Worm (Caenorhabditis elegans) whole organism, late embryonic: ENCODE measurements around the gene dmsr-4.
A peak's percentile ranks its signal among the peaks of the same experiment; 100 is the strongest.

Experiments
- C08G9.2 ChIP-seq: sonication (generic microtip); optimal IDR thresholded peaks from 2 replicates; lab custom pipeline; 2016; ENCODE audit warnings: mild to moderate bottlenecking, missing genetic modification characterization, moderate library complexity, missing compliant biosample characterization
- C38D4.7 ChIP-seq: fragments of 200-800 bp; sonication (Bioruptor generic); optimal IDR thresholded peaks from 2 replicates; lab custom pipeline; 2018; ENCODE audit warnings: mild to moderate bottlenecking, missing genetic modification characterization, moderate library complexity, missing compliant biosample characterization
- F13H6.1 ChIP-seq: sonication (generic microtip); optimal IDR thresholded peaks from 2 replicates; lab custom pipeline; 2016; ENCODE audit warnings: missing genetic modification characterization, missing compliant biosample characterization
- ama-1 ChIP-seq: fragments of 150-350 bp; optimal IDR thresholded peaks from 2 replicates; lab custom pipeline; 2014
- ceh-14 ChIP-seq: sonication (generic microtip); optimal IDR thresholded peaks from 2 replicates; lab custom pipeline; 2016; ENCODE audit warnings: missing genotype, missing genetic modification characterization, missing compliant biosample characterization
- ceh-19 ChIP-seq: fragments of 200-800 bp; sonication (Bioruptor generic); optimal IDR thresholded peaks from 2 replicates; lab custom pipeline; 2018; ENCODE audit warnings: mild to moderate bottlenecking, missing genetic modification characterization, missing compliant biosample characterization
- ceh-2 ChIP-seq: sonication (generic microtip); optimal IDR thresholded peaks from 2 replicates; lab custom pipeline; 2016; ENCODE audit warnings: missing genotype, missing genetic modification characterization, missing compliant biosample characterization
- ceh-22 ChIP-seq: sonication (generic microtip); optimal IDR thresholded peaks from 2 replicates; lab custom pipeline; 2017; ENCODE audit warnings: missing biosample characterization, missing genetic modification characterization
- ceh-30 ChIP-seq: fragments of 150-350 bp; optimal IDR thresholded peaks from 2 replicates; lab custom pipeline; 2014; ENCODE audit warnings: missing biosample characterization, missing genetic modification characterization
- ceh-31 ChIP-seq: sonication (generic microtip); optimal IDR thresholded peaks from 2 replicates; lab custom pipeline; 2016; ENCODE audit warnings: missing genetic modification characterization, missing compliant biosample characterization
- ceh-34 ChIP-seq: sonication (generic microtip); optimal IDR thresholded peaks from 2 replicates; lab custom pipeline; 2016; ENCODE audit warnings: mild to moderate bottlenecking, missing genetic modification characterization, missing compliant biosample characterization
- ceh-45 ChIP-seq: fragments of 200-800 bp; sonication (Bioruptor generic); IDR thresholded peaks from 2 replicates; pipeline ENCODE4 v1.3.6; 2022; ENCODE audit warnings: missing genetic modification reagents, missing genetic modification characterization, missing compliant biosample characterization
- ceh-9 ChIP-seq: sonication (generic microtip); optimal IDR thresholded peaks from 2 replicates; lab custom pipeline; 2016; ENCODE audit warnings: mild to moderate bottlenecking, missing genetic modification characterization, inconsistent platforms, missing compliant biosample characterization
- dmd-4 ChIP-seq: sonication (generic microtip); optimal IDR thresholded peaks from 2 replicates; lab custom pipeline; 2016; ENCODE audit warnings: borderline replicate concordance, missing genetic modification characterization, missing compliant biosample characterization
- dve-1 ChIP-seq: sonication (generic microtip); optimal IDR thresholded peaks from 2 replicates; lab custom pipeline; 2017; ENCODE audit warnings: antibody characterized with exemption, mild to moderate bottlenecking, missing genetic modification characterization, missing compliant biosample characterization
- gmeb-2 ChIP-seq: sonication (generic microtip); optimal IDR thresholded peaks from 2 replicates; lab custom pipeline; 2016; ENCODE audit warnings: missing genetic modification characterization, inconsistent platforms, missing compliant biosample characterization
- lin-11 ChIP-seq: fragments of 200-800 bp; sonication (Bioruptor generic); optimal IDR thresholded peaks from 2 replicates; lab custom pipeline; 2018; ENCODE audit warnings: mild to moderate bottlenecking, missing genetic modification characterization, missing compliant biosample characterization
- madf-2 ChIP-seq: sonication (generic microtip); optimal IDR thresholded peaks from 2 replicates; lab custom pipeline; 2017; ENCODE audit warnings: missing genetic modification characterization, missing compliant biosample characterization
- mec-3 ChIP-seq: sonication (generic microtip); optimal IDR thresholded peaks from 2 replicates; lab custom pipeline; 2016; ENCODE audit warnings: borderline replicate concordance, missing genetic modification characterization, missing compliant biosample characterization
- nfya-1 ChIP-seq: sonication (generic microtip); optimal IDR thresholded peaks from 2 replicates; lab custom pipeline; 2017; ENCODE audit warnings: missing genetic modification characterization, mild to moderate bottlenecking, missing compliant biosample characterization, antibody characterized with exemption, moderate library complexity
- nhr-11 ChIP-seq: fragments of 150-350 bp; optimal IDR thresholded peaks from 2 replicates; lab custom pipeline; 2014; ENCODE audit warnings: missing biosample characterization, missing genetic modification characterization
- npax-4 ChIP-seq: sonication (generic microtip); optimal IDR thresholded peaks from 2 replicates; lab custom pipeline; 2016; ENCODE audit warnings: missing genetic modification characterization, missing compliant biosample characterization
- pax-1 ChIP-seq: fragments of 150-350 bp; optimal IDR thresholded peaks from 2 replicates; lab custom pipeline; 2014; ENCODE audit warnings: missing biosample characterization, missing genetic modification characterization
- ref-2 ChIP-seq: sonication (generic microtip); optimal IDR thresholded peaks from 2 replicates; lab custom pipeline; 2016; ENCODE audit warnings: missing genetic modification characterization, missing compliant biosample characterization
- rnt-1 ChIP-seq: sonication (generic microtip); optimal IDR thresholded peaks from 2 replicates; lab custom pipeline; 2016; ENCODE audit warnings: missing genetic modification characterization, missing compliant biosample characterization
- sox-2 ChIP-seq: fragments of 200-800 bp; sonication (Bioruptor generic); IDR thresholded peaks from 2 replicates; pipeline ENCODE4 v1.3.6; 2022; ENCODE audit warnings: missing genetic modification reagents, missing genetic modification characterization, missing compliant biosample characterization
- sox-4 ChIP-seq: sonication (generic microtip); optimal IDR thresholded peaks from 2 replicates; lab custom pipeline; 2017; ENCODE audit warnings: mild to moderate bottlenecking, missing genetic modification characterization, inconsistent platforms, missing compliant biosample characterization
- unc-3 ChIP-seq, 2 experiments: fragments of 200-800 bp in 1 of 2; sonication (Bioruptor generic) in 1 of 2; sonication (generic microtip) in 1 of 2; conservative IDR thresholded peaks in 1 of 2; optimal IDR thresholded peaks in 1 of 2; 2 replicates each; pipeline versions ENCODE4 v1.3.6 to Lab custom; 2016 to 2022; ENCODE audit warnings: missing compliant biosample characterization in 2 of 2, missing genetic modification characterization in 2 of 2, missing genetic modification reagents in 1 of 2
- unc-42 ChIP-seq: sonication (generic microtip); optimal IDR thresholded peaks from 2 replicates; lab custom pipeline; 2016; ENCODE audit warnings: missing genotype, missing genetic modification characterization, missing compliant biosample characterization
- unc-55 ChIP-seq: sonication (generic microtip); optimal IDR thresholded peaks from 2 replicates; lab custom pipeline; 2017; ENCODE audit warnings: missing biosample characterization, missing genetic modification reagents, missing genetic modification characterization
- zip-5 ChIP-seq: sonication (generic microtip); optimal IDR thresholded peaks from 2 replicates; lab custom pipeline; 2016; ENCODE audit warnings: missing genetic modification characterization, missing compliant biosample characterization
- ztf-16 ChIP-seq: sonication (generic microtip); optimal IDR thresholded peaks from 2 replicates; lab custom pipeline; 2017; ENCODE audit warnings: missing genetic modification characterization, missing compliant biosample characterization

dmsr-4 gene

ce11 chrII:356969-357368 lies at the start of gene dmsr-4:
TSS of gene dmsr-4 (minus strand) at chrII:357069.
- no peak for TF ChIP-seq ceh-14 (tag; lab: Kevin White, UChicago)
- TF ChIP-seq, all 69 proteins: peak for 0

DNA sequence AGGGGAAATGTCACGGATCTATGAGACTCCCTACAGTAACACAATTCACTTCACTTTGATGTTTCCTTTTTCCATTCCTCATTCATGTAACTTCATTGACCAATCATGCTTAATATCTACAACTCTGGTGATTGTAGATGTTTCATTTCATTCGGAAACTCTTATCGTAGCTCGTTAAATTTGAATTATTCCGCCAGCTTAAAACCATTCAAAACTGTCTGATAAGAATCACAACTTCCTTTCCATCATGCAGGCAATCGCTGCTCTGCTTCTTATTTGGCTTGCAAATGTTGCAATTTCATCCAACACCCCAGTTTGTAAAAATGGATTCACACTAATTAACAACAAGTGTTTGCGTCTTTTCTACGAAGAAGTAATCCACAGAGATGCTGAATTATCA lies 45.6 kb upstream of the dmsr-4 start, which contains the start of gene clec-10:
Gene clec-10, plus strand, starts transcription at position 244 of the 400 bp plus-strand sequence.
- TF ChIP-seq ceh-19 (GFP tag; lab: Kevin White, UChicago) (no peak), ceh-45 (GFP tag; lab: Robert Waterston, UW) (no peak), unc-42 (tag; lab: Kevin White, UChicago) (no peak), dve-1 (no peak), F13H6.1 (tag; lab: Kevin White, UChicago) (no peak), npax-4 (tag; lab: Kevin White, UChicago) (no peak), ceh-34 (tag; lab: Kevin White, UChicago) (no peak), madf-2 (tag; lab: Kevin White, UChicago) (no peak), dmd-4 (tag; lab: Kevin White, UChicago) (no peak), ztf-16 (no peak)

- no peak for TF ChIP-seq ztf-16
- peak; percentile 9 for TF ChIP-seq ceh-31 (tag; lab: Kevin White, UChicago)
- TF ChIP-seq nfya-1 (tag; lab: Kevin White, UChicago): peak; percentile 8
- 0 out of 2 replicates have a peak, but pooled peaks have one; percentile 7 for TF ChIP-seq unc-3 (GFP tag; conservative IDR thresholded peaks at IDR 0.05; lab: Robert Waterston, UW)
- TF ChIP-seq unc-3 (tag; optimal IDR thresholded peaks at IDR 0.05; lab: Kevin White, UChicago): peak; percentile 63
- no peak for TF ChIP-seq ceh-2 (tag; lab: Kevin White, UChicago)
- TF ChIP-seq unc-42 (tag; lab: Kevin White, UChicago): peak; percentile 41
Measured at ce11 chrII:401211-401610, 44.3 kb upstream of the dmsr-4 start.

ce11 chrII:400167-400566 lies 43.3 kb upstream of the dmsr-4 start:
- TF ChIP-seq unc-42 (tag; lab: Kevin White, UChicago) (peak; percentile 81), ceh-45 (GFP tag; lab: Robert Waterston, UW) (no peak)

DNA sequence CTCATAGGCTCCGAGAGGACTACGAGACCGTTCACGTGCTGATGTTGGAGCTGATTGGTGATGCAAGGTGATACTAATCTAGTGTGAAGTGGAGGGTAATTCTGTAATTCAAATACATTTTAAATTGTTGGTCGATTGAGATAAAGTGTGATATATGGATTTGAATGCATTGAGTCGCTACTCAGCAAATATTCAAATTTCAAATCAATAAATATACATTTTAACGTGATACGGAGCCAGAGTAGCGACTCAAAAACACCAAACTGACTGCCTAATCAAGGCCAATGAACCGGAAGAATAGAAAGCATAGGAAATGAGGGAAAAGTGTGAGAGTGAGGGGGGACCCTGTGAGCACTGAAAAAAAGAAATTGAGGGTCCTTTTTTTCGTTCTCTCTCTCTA lies 42.5 kb upstream of the dmsr-4 start, which contains the start of gene C03H5.6:
Gene C03H5.6, minus strand, starts transcription at position 101 of the 400 bp plus-strand sequence.
- TF ChIP-seq nhr-11 (tag; lab: Kevin White, UChicago) (no peak), lin-11 (tag; lab: Kevin White, UChicago) (no peak), pax-1 (tag; lab: Kevin White, UChicago) (no peak), rnt-1 (tag; lab: Kevin White, UChicago) (no peak), zip-5 (tag; lab: Kevin White, UChicago) (no peak), unc-55 (GFP tag; lab: Kevin White, UChicago) (no peak), mec-3 (tag; lab: Kevin White, UChicago) (no peak), ceh-2 (tag; lab: Kevin White, UChicago) (no peak)

DNA sequence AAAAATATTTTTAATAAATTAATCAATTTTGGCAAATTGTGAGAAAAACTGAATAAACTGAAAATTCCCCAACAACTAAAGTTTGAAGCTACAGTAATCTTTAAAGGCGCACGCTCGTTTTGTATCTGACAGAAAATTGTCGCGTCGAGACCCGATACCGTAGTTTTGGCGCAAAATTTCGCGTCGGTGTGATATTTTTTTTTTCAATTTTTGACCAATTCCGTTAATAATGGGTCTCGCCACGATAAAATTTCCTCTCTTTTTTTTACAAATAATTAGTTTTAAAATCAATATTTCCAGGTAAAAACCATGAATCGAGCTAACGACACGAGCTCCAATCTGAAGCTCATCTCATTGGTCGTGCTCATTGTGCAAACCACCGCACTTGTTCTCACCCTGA lies 31.7 kb upstream of the dmsr-4 start, which contains the start of gene nstp-4:
Gene nstp-4, plus strand, starts transcription at position 301 of the 400 bp plus-strand sequence.
- TF ChIP-seq ceh-9 (tag; lab: Kevin White, UChicago): no peak
- TF ChIP-seq ceh-22 (tag; lab: Kevin White, UChicago): no peak
- no peak for TF ChIP-seq unc-55 (GFP tag; lab: Kevin White, UChicago)
- no peak for TF ChIP-seq gmeb-2 (tag; lab: Kevin White, UChicago)
- no peak for TF ChIP-seq C08G9.2 (tag; lab: Kevin White, UChicago)
- TF ChIP-seq ama-1: no peak
- TF ChIP-seq C38D4.7 (GFP tag; lab: Kevin White, UChicago): no peak
- TF ChIP-seq ceh-31 (tag; lab: Kevin White, UChicago): no peak
- no peak for TF ChIP-seq sox-4 (tag; lab: Kevin White, UChicago)
- TF ChIP-seq ref-2 (tag; lab: Kevin White, UChicago): no peak
- TF ChIP-seq madf-2 (tag; lab: Kevin White, UChicago): no peak
- TF ChIP-seq unc-42 (tag; lab: Kevin White, UChicago): no peak
- TF ChIP-seq sox-2 (GFP tag; lab: Robert Waterston, UW): no peak
- no peak for TF ChIP-seq ceh-30 (tag; lab: Kevin White, UChicago)
